Fruit fly (Drosophila melanogaster) whole organism, embryonic: ENCODE results near the gene Mob3.
A peak's percentile ranks its signal among the peaks of the same experiment; 100 is the strongest.

Experiments used
- ATbp ChIP-seq: fragments of 200-800 bp; sonication (Bioruptor generic); optimal IDR thresholded peaks from 2 replicates; lab custom pipeline; 2017; ENCODE audit warnings: missing biosample characterization, mild to moderate bottlenecking, missing genetic modification characterization, missing genetic modification reagents
- Antp ChIP-seq: fragments of 200-800 bp; sonication (Bioruptor generic); optimal IDR thresholded peaks from 3 replicates; lab custom pipeline; 2016; ENCODE audit warnings: missing biosample characterization, missing genetic modification characterization
- CG10431 ChIP-seq: fragments of 200-800 bp; sonication (Bioruptor generic); optimal IDR thresholded peaks from 3 replicates; lab custom pipeline; 2018; ENCODE audit warnings: missing biosample characterization, mild to moderate bottlenecking, missing genetic modification characterization
- CG10654 ChIP-seq: fragments of 200-800 bp; sonication (Bioruptor generic); optimal IDR thresholded peaks from 2 replicates; lab custom pipeline; 2016; ENCODE audit warnings: missing biosample characterization, missing genetic modification characterization
- CG10979 ChIP-seq: fragments of 200-800 bp; sonication (Bioruptor generic); optimal IDR thresholded peaks from 2 replicates; lab custom pipeline; 2018; ENCODE audit warnings: missing biosample characterization, mild to moderate bottlenecking, missing genetic modification characterization, moderate library complexity
- CG11723 ChIP-seq: fragments of 200-800 bp; sonication (Bioruptor generic); optimal IDR thresholded peaks from 2 replicates; lab custom pipeline; 2017; ENCODE audit warnings: missing biosample characterization, mild to moderate bottlenecking, missing genetic modification characterization
- CG12391 ChIP-seq: fragments of 200-800 bp; sonication (Bioruptor generic); optimal IDR thresholded peaks from 3 replicates; lab custom pipeline; 2018; ENCODE audit warnings: missing biosample characterization, mild to moderate bottlenecking, missing genetic modification characterization, moderate library complexity
- CG12659 ChIP-seq: fragments of 200-800 bp; sonication (Bioruptor generic); optimal IDR thresholded peaks from 3 replicates; lab custom pipeline; 2017; ENCODE audit warnings: mild to moderate bottlenecking, missing biosample characterization, missing genetic modification reagents, missing genetic modification characterization
- CG13123 ChIP-seq: fragments of 200-800 bp; sonication (Bioruptor generic); optimal IDR thresholded peaks from 2 replicates; lab custom pipeline; 2016; ENCODE audit warnings: missing biosample characterization, missing genetic modification characterization
- CG13775 ChIP-seq: fragments of 200-800 bp; sonication (Bioruptor generic); optimal IDR thresholded peaks from 3 replicates; lab custom pipeline; 2017; ENCODE audit warnings: missing biosample characterization, mild to moderate bottlenecking, missing genetic modification characterization
- CG14710 ChIP-seq: fragments of 200-800 bp; sonication (Bioruptor generic); optimal IDR thresholded peaks from 3 replicates; lab custom pipeline; 2019; ENCODE audit warnings: missing biosample characterization, mild to moderate bottlenecking, missing genetic modification characterization, moderate library complexity
- CG1603 ChIP-seq: fragments of 200-800 bp; sonication (Bioruptor generic); optimal IDR thresholded peaks from 2 replicates; lab custom pipeline; 2019; ENCODE audit warnings: missing biosample characterization, mild to moderate bottlenecking, missing genetic modification characterization, moderate library complexity
- CG17186 ChIP-seq: fragments of 200-800 bp; sonication (Bioruptor generic); optimal IDR thresholded peaks from 3 replicates; lab custom pipeline; 2017; ENCODE audit warnings: missing biosample characterization, missing genetic modification reagents, missing genetic modification characterization
- CG17568 ChIP-seq: fragments of 200-800 bp; sonication (Bioruptor generic); optimal IDR thresholded peaks from 2 replicates; lab custom pipeline; 2018; ENCODE audit warnings: missing biosample characterization, mild to moderate bottlenecking, missing genetic modification characterization, moderate library complexity
- CG30020 ChIP-seq: fragments of 200-800 bp; optimal IDR thresholded peaks from 2 replicates; lab custom pipeline; 2019; ENCODE audit warnings: missing biosample characterization, mild to moderate bottlenecking, missing genetic modification characterization, moderate library complexity
- CG3281 ChIP-seq: fragments of 200-800 bp; sonication (Bioruptor generic); optimal IDR thresholded peaks from 3 replicates; lab custom pipeline; 2017; ENCODE audit warnings: missing biosample characterization, mild to moderate bottlenecking, missing genetic modification characterization
- CG3847 ChIP-seq: fragments of 200-800 bp; sonication (Bioruptor generic); IDR thresholded peaks from 2 replicates; pipeline ENCODE4 v1.3.6; 2022; ENCODE audit warnings: missing biosample characterization, missing genetic modification characterization
- CG4424 ChIP-seq: fragments of 200-800 bp; sonication (Bioruptor generic); optimal IDR thresholded peaks from 3 replicates; lab custom pipeline; 2016; ENCODE audit warnings: missing biosample characterization, missing genetic modification characterization
- CG4854 ChIP-seq: fragments of 200-800 bp; sonication (Bioruptor generic); optimal IDR thresholded peaks from 2 replicates; lab custom pipeline; 2016; ENCODE audit warnings: missing biosample characterization, missing genetic modification characterization, inconsistent platforms
- CG5180 ChIP-seq: fragments of 200-800 bp; sonication (Bioruptor generic); optimal IDR thresholded peaks from 3 replicates; lab custom pipeline; 2017; ENCODE audit warnings: missing biosample characterization, missing genetic modification characterization, mild to moderate bottlenecking, moderate library complexity, missing genetic modification reagents
- CG5953 ChIP-seq: fragments of 200-800 bp; sonication (Bioruptor generic); IDR thresholded peaks from 2 replicates; pipeline ENCODE4 v1.3.6; 2022; ENCODE audit warnings: missing biosample characterization, missing genetic modification characterization
- CG6654 ChIP-seq: fragments of 200-800 bp; sonication (Bioruptor generic); optimal IDR thresholded peaks from 2 replicates; lab custom pipeline; 2017; ENCODE audit warnings: missing biosample characterization, mild to moderate bottlenecking, missing genetic modification characterization
- CG6765 ChIP-seq: fragments of 200-800 bp; sonication (Bioruptor generic); optimal IDR thresholded peaks from 3 replicates; lab custom pipeline; 2017; ENCODE audit warnings: missing biosample characterization, mild to moderate bottlenecking, missing genetic modification characterization
- CG6813 ChIP-seq: fragments of 200-800 bp; sonication (Bioruptor generic); optimal IDR thresholded peaks from 2 replicates; lab custom pipeline; 2017; ENCODE audit warnings: missing biosample characterization, missing genetic modification characterization, mild to moderate bottlenecking, moderate library complexity, missing genetic modification reagents
- CG7357 ChIP-seq: fragments of 200-800 bp; sonication (Bioruptor generic); IDR thresholded peaks from 3 replicates; pipeline ENCODE4 v1.3.6; 2022; ENCODE audit warnings: missing biosample characterization, missing genetic modification characterization
- CG7372 ChIP-seq: fragments of 200-800 bp; sonication (Bioruptor generic); IDR thresholded peaks from 2 replicates; pipeline ENCODE4 v1.3.6; 2022; ENCODE audit warnings: missing biosample characterization, missing genetic modification characterization
- CG7556 ChIP-seq: fragments of 200-800 bp; sonication (Bioruptor generic); optimal IDR thresholded peaks from 2 replicates; lab custom pipeline; 2017; ENCODE audit warnings: missing biosample characterization, mild to moderate bottlenecking, missing genetic modification characterization
- CG8924 ChIP-seq: fragments of 200-800 bp; optimal IDR thresholded peaks from 3 replicates; lab custom pipeline; 2019; ENCODE audit warnings: missing biosample characterization, mild to moderate bottlenecking, missing genetic modification characterization, moderate library complexity
- CrebB ChIP-seq: fragments of 200-800 bp; sonication (Bioruptor generic); optimal IDR thresholded peaks from 3 replicates; lab custom pipeline; 2018; ENCODE audit warnings: missing biosample characterization, mild to moderate bottlenecking, missing genetic modification characterization
- ERR ChIP-seq: fragments of 200-800 bp; sonication (Bioruptor generic); optimal IDR thresholded peaks from 2 replicates; lab custom pipeline; 2016; ENCODE audit warnings: missing biosample characterization, missing genetic modification characterization
- Gsc ChIP-seq: fragments of 200-800 bp; sonication (Bioruptor generic); IDR thresholded peaks from 2 replicates; pipeline ENCODE4 v1.3.6; 2022; ENCODE audit warnings: missing biosample characterization, missing genetic modification characterization
- MBD-R2 ChIP-seq: fragments of 200-800 bp; sonication (Bioruptor generic); IDR thresholded peaks from 2 replicates; pipeline ENCODE4 v1.3.6; 2022; ENCODE audit warnings: missing biosample characterization, missing genetic modification characterization
- Rx ChIP-seq: fragments of 200-800 bp; sonication (Bioruptor generic); IDR thresholded peaks from 2 replicates; pipeline ENCODE4 v1.3.6; 2022; ENCODE audit warnings: missing biosample characterization, missing genetic modification characterization
- Taf1 ChIP-seq: fragments of 200-800 bp; sonication (Bioruptor generic); IDR thresholded peaks from 2 replicates; pipeline ENCODE4 v1.3.6; 2022; ENCODE audit warnings: missing biosample characterization, missing genetic modification characterization
- bsh ChIP-seq, 2 experiments: fragments of 200-800 bp; sonication (Bioruptor generic); optimal IDR thresholded peaks; 2 replicates each; lab custom pipeline; 2017 to 2018; ENCODE audit warnings: mild to moderate bottlenecking in 2 of 2, missing biosample characterization in 2 of 2, missing genetic modification characterization in 2 of 2, moderate library complexity in 1 of 2
- chm ChIP-seq: fragments of 200-800 bp; sonication (Bioruptor generic); IDR thresholded peaks from 2 replicates; pipeline ENCODE4 v1.3.6; 2022; ENCODE audit warnings: missing biosample characterization, missing genetic modification characterization
- crp ChIP-seq, 2 experiments: fragments of 200-800 bp; sonication (Bioruptor generic); optimal IDR thresholded peaks; 2 replicates in 1 of 2; 3 replicates in 1 of 2; lab custom pipeline; 2017; ENCODE audit warnings: missing biosample characterization in 2 of 2, missing genetic modification characterization in 2 of 2, mild to moderate bottlenecking in 1 of 2, moderate library complexity in 1 of 2
- danr ChIP-seq: fragments of 200-800 bp; sonication (Bioruptor generic); IDR thresholded peaks from 2 replicates; pipeline ENCODE4 v1.3.6; 2022; ENCODE audit warnings: missing biosample characterization, missing genetic modification characterization
- fru ChIP-seq: fragments of >200 bp; optimal IDR thresholded peaks from 2 replicates; lab custom pipeline; 2017
- grn ChIP-seq: fragments of 200-800 bp; sonication (Bioruptor generic); optimal IDR thresholded peaks from 3 replicates; lab custom pipeline; 2017; ENCODE audit warnings: missing biosample characterization, missing genetic modification characterization
- gt ChIP-seq: fragments of 200-800 bp; sonication (Bioruptor generic); IDR thresholded peaks from 2 replicates; pipeline ENCODE4 v1.3.6; 2022; ENCODE audit warnings: missing biosample characterization, missing genetic modification characterization
- klu ChIP-seq: fragments of 200-800 bp; sonication (Bioruptor generic); IDR thresholded peaks from 2 replicates; pipeline ENCODE4 v1.3.6; 2022; ENCODE audit warnings: missing biosample characterization, missing genetic modification characterization
- kni ChIP-seq: fragments of 200-800 bp; sonication (Bioruptor generic); optimal IDR thresholded peaks from 3 replicates; lab custom pipeline; 2017; ENCODE audit warnings: mild to moderate bottlenecking, missing biosample characterization, missing genetic modification reagents, missing genetic modification characterization
- nmo ChIP-seq: fragments of 200-800 bp; sonication (Bioruptor generic); optimal IDR thresholded peaks from 2 replicates; lab custom pipeline; 2018; ENCODE audit warnings: missing biosample characterization, mild to moderate bottlenecking, missing genetic modification characterization, moderate library complexity
- pnt ChIP-seq: fragments of 200-800 bp; sonication (Bioruptor generic); optimal IDR thresholded peaks from 3 replicates; lab custom pipeline; 2016; ENCODE audit warnings: missing biosample characterization, missing genetic modification characterization
- psq ChIP-seq: fragments of 200-800 bp; sonication (Bioruptor generic); optimal IDR thresholded peaks from 2 replicates; lab custom pipeline; 2017; ENCODE audit warnings: missing biosample characterization, missing genetic modification characterization
- ro ChIP-seq: fragments of 200-800 bp; sonication (Bioruptor generic); IDR thresholded peaks from 2 replicates; pipeline ENCODE4 v1.3.6; 2022; ENCODE audit warnings: missing biosample characterization, missing genetic modification characterization
- salm ChIP-seq: fragments of 200-800 bp; sonication (Bioruptor generic); optimal IDR thresholded peaks from 2 replicates; lab custom pipeline; 2018; ENCODE audit warnings: missing biosample characterization, mild to moderate bottlenecking, missing genetic modification characterization
- sens-2 ChIP-seq: fragments of 200-800 bp; sonication (Bioruptor generic); IDR thresholded peaks from 2 replicates; pipeline ENCODE4 v1.3.6; 2022; ENCODE audit warnings: missing biosample characterization, missing genetic modification characterization
- sim ChIP-seq: fragments of 200-800 bp; sonication (Bioruptor generic); IDR thresholded peaks from 2 replicates; pipeline ENCODE4 v1.3.6; 2022; ENCODE audit warnings: missing biosample characterization, missing genetic modification characterization
- ttk ChIP-seq: fragments of 200-800 bp; sonication (Bioruptor generic); IDR thresholded peaks from 2 replicates; pipeline ENCODE4 v2.1.2; 2022; ENCODE audit warnings: missing biosample characterization, missing genetic modification characterization
- twi ChIP-seq: fragments of 200-800 bp; optimal IDR thresholded peaks from 2 replicates; lab custom pipeline; 2019; ENCODE audit warnings: missing biosample characterization, mild to moderate bottlenecking, missing genetic modification characterization, moderate library complexity

Gene Mob3

dm6 chr2L:10303786-10304185 lies 38.6 kb downstream of the Mob3 start, which contains the start of gene nmd (continued):
- TF ChIP-seq CG6813 (GFP tag; lab: Kevin White, UChicago) (no peak), ttk (no peak), CG10431 (peak; percentile 91), Taf1 (GFP tag; lab: Robert Waterston, UW) (no peak), ATbp (GFP tag; lab: Kevin White, UChicago) (no peak), CG17186 (GFP tag; lab: Kevin White, UChicago) (peak; percentile 7), CG7556 (no peak), CG10979 (peak; percentile 7), Rx (GFP tag; lab: Robert Waterston, UW) (no peak), CG5953 (no peak), crp (GFP tag; optimal IDR thresholded peaks at IDR 0.05; lab: Kevin White, UChicago) (no peak), nmo (peak; percentile 41), CG4854 (no peak), CG7357 (GFP tag; lab: Robert Waterston, UW) (no peak), CG3281 (GFP tag; lab: Kevin White, UChicago) (no peak), danr (GFP tag; lab: Robert Waterston, UW) (no peak), klu (GFP tag; lab: Robert Waterston, UW) (no peak), bsh (GFP tag; optimal IDR thresholded peaks at IDR 0.05; lab: Kevin White, UChicago) (no peak), CG11723 (GFP tag; lab: Kevin White, UChicago) (no peak), chm (GFP tag; lab: Robert Waterston, UW) (no peak), fru (lab: Kevin White, UChicago) (no peak), CG4424 (GFP tag; lab: Kevin White, UChicago) (no peak), CG8924 (no peak), CG3847 (GFP tag; lab: Robert Waterston, UW) (peak; percentile 72), CG6765 (GFP tag; lab: Kevin White, UChicago) (no peak), CG13775 (GFP tag; lab: Kevin White, UChicago) (no peak), CG5180 (GFP tag; lab: Kevin White, UChicago) (no peak), CG30020 (tag; lab: Kevin White, UChicago) (peak; percentile 90), sim (GFP tag; lab: Robert Waterston, UW) (no peak), grn (GFP tag; lab: Kevin White, UChicago) (no peak), twi (tag; lab: Kevin White, UChicago) (no peak), CG13123 (GFP tag; lab: Kevin White, UChicago) (no peak), Antp (GFP tag; lab: Kevin White, UChicago) (no peak), CG10654 (GFP tag; lab: Kevin White, UChicago) (peak; percentile 3), salm (tag; lab: Kevin White, UChicago) (no peak), ro (GFP tag; lab: Robert Waterston, UW) (no peak), CG7372 (GFP tag; lab: Robert Waterston, UW) (no peak), pnt (GFP tag; lab: Kevin White, UChicago) (no peak), ERR (GFP tag; lab: Kevin White, UChicago) (no peak), CG12659 (peak; percentile 55), CG6654 (GFP tag; lab: Kevin White, UChicago) (no peak), CG1603 (tag; lab: Kevin White, UChicago) (peak; percentile 63), CG17568 (no peak), CG14710 (peak; percentile 42), MBD-R2 (GFP tag; lab: Robert Waterston, UW) (peak; percentile 89), CrebB (no peak), kni (GFP tag; lab: Kevin White, UChicago) (no peak), Gsc (GFP tag; lab: Robert Waterston, UW) (no peak), sens-2 (GFP tag; lab: Robert Waterston, UW) (no peak), gt (GFP tag; lab: Robert Waterston, UW) (no peak), CG12391 (tag; lab: Kevin White, UChicago) (peak; percentile 46), psq (GFP tag; lab: Kevin White, UChicago) (no peak)
